Fruit fly (Drosophila melanogaster) whole organism, embryonic: ENCODE results near the gene CG46467.

Experiments
- ATbp ChIP-seq: fragments of 200-800 bp; sonication (Bioruptor generic); optimal IDR thresholded peaks from 2 replicates; lab custom pipeline; 2017; ENCODE audit warnings: missing biosample characterization, mild to moderate bottlenecking, missing genetic modification characterization, missing genetic modification reagents
- CG10959 ChIP-seq: fragments of 200-800 bp; sonication (Bioruptor generic); IDR thresholded peaks from 2 replicates; pipeline ENCODE4 v1.3.6; 2022; ENCODE audit warnings: missing biosample characterization, missing genetic modification characterization
- CG11247 ChIP-seq: fragments of 200-800 bp; sonication (Bioruptor generic); IDR thresholded peaks from 2 replicates; pipeline ENCODE4 v1.3.6; 2022; ENCODE audit warnings: missing biosample characterization, missing genetic modification characterization
- CG12155 ChIP-seq: fragments of 200-800 bp; sonication (Bioruptor generic); optimal IDR thresholded peaks from 3 replicates; lab custom pipeline; 2016; ENCODE audit warnings: missing biosample characterization, missing genetic modification characterization
- CG13424 ChIP-seq: fragments of 200-800 bp; sonication (Bioruptor generic); optimal IDR thresholded peaks from 2 replicates; lab custom pipeline; 2019; ENCODE audit warnings: missing biosample characterization, mild to moderate bottlenecking, missing genetic modification characterization, moderate library complexity
- CG14860 ChIP-seq: fragments of 200-800 bp; sonication (Bioruptor generic); IDR thresholded peaks from 3 replicates; pipeline ENCODE4 v1.3.6; 2022; ENCODE audit warnings: missing biosample characterization, missing genetic modification characterization; ENCODE audit not compliant: partially characterized antibody
- CG1647 ChIP-seq: fragments of 200-800 bp; sonication (Bioruptor generic); optimal IDR thresholded peaks from 3 replicates; lab custom pipeline; 2016; ENCODE audit warnings: missing biosample characterization, missing genetic modification characterization
- CG17361 ChIP-seq: fragments of 200-800 bp; sonication (Bioruptor generic); IDR thresholded peaks from 3 replicates; pipeline ENCODE4 v1.3.6; 2022; ENCODE audit warnings: missing biosample characterization, missing genetic modification characterization
- CG1792 ChIP-seq: fragments of 200-800 bp; sonication (Bioruptor generic); optimal IDR thresholded peaks from 2 replicates; lab custom pipeline; 2016; ENCODE audit warnings: missing biosample characterization, missing genetic modification characterization
- CG2678 ChIP-seq: fragments of 200-800 bp; sonication (Bioruptor generic); optimal IDR thresholded peaks from 3 replicates; lab custom pipeline; 2019; ENCODE audit warnings: missing biosample characterization, mild to moderate bottlenecking, missing genetic modification characterization, moderate library complexity
- CG2712 ChIP-seq: fragments of 200-800 bp; optimal IDR thresholded peaks from 3 replicates; lab custom pipeline; 2019; ENCODE audit warnings: missing biosample characterization, mild to moderate bottlenecking, missing genetic modification characterization, moderate library complexity
- CG31388 ChIP-seq: fragments of 200-800 bp; sonication (Bioruptor generic); optimal IDR thresholded peaks from 2 replicates; lab custom pipeline; 2016; ENCODE audit warnings: missing biosample characterization, missing genetic modification characterization
- CG34376 ChIP-seq: fragments of 200-800 bp; sonication (Bioruptor generic); optimal IDR thresholded peaks from 2 replicates; lab custom pipeline; 2018; ENCODE audit warnings: missing biosample characterization, mild to moderate bottlenecking, missing genetic modification characterization
- CG34422 ChIP-seq: fragments of 200-800 bp; sonication (Bioruptor generic); IDR thresholded peaks from 3 replicates; pipeline ENCODE4 v1.3.6; 2022; ENCODE audit warnings: missing biosample characterization, missing genetic modification characterization
- CG4854 ChIP-seq: fragments of 200-800 bp; sonication (Bioruptor generic); optimal IDR thresholded peaks from 2 replicates; lab custom pipeline; 2016; ENCODE audit warnings: missing biosample characterization, missing genetic modification characterization, inconsistent platforms
- CG6791 ChIP-seq: fragments of 200-800 bp; sonication (Bioruptor generic); IDR thresholded peaks from 3 replicates; pipeline ENCODE4 v1.3.6; 2022; ENCODE audit warnings: missing biosample characterization, missing genetic modification characterization; ENCODE audit not compliant: partially characterized antibody
- CG7556 ChIP-seq: fragments of 200-800 bp; sonication (Bioruptor generic); optimal IDR thresholded peaks from 2 replicates; lab custom pipeline; 2017; ENCODE audit warnings: missing biosample characterization, mild to moderate bottlenecking, missing genetic modification characterization
- CG7839 ChIP-seq: fragments of 200-800 bp; sonication (Bioruptor generic); optimal IDR thresholded peaks from 3 replicates; lab custom pipeline; 2018; ENCODE audit warnings: missing biosample characterization, mild to moderate bottlenecking, missing genetic modification characterization, moderate library complexity
- CG8478 ChIP-seq: fragments of >200 bp; optimal IDR thresholded peaks from 2 replicates; lab custom pipeline; 2018
- CG8765 ChIP-seq: fragments of 200-800 bp; sonication (Bioruptor generic); IDR thresholded peaks from 2 replicates; pipeline ENCODE4 v1.3.6; 2022; ENCODE audit warnings: missing biosample characterization, missing genetic modification characterization
- Dbx ChIP-seq: fragments of 200-800 bp; sonication (Bioruptor generic); IDR thresholded peaks from 3 replicates; pipeline ENCODE4 v1.3.6; 2022; ENCODE audit warnings: missing biosample characterization, missing genetic modification characterization
- Dip2 ChIP-seq: fragments of 200-800 bp; sonication (Bioruptor generic); IDR thresholded peaks from 2 replicates; pipeline ENCODE4 v1.3.6; 2022; ENCODE audit warnings: missing biosample characterization, missing genetic modification characterization
- Dref ChIP-seq: fragments of 200-800 bp; sonication (Bioruptor generic); IDR thresholded peaks from 2 replicates; pipeline ENCODE4 v1.3.6; 2022; ENCODE audit warnings: missing biosample characterization, missing genetic modification characterization
- Ets65A ChIP-seq: fragments of 200-800 bp; sonication (Bioruptor generic); peaks from one replicate; lab custom pipeline; 2016; ENCODE audit warnings: missing biosample characterization, missing genetic modification characterization
- Fer1 ChIP-seq: fragments of 200-800 bp; sonication (Bioruptor generic); optimal IDR thresholded peaks from 2 replicates; lab custom pipeline; 2017; ENCODE audit warnings: missing biosample characterization, mild to moderate bottlenecking, missing genetic modification characterization
- Hr51 ChIP-seq, 2 experiments: fragments of 200-800 bp; sonication (Bioruptor generic); optimal IDR thresholded peaks; 2 replicates in 1 of 2; 3 replicates in 1 of 2; lab custom pipeline; 2016 to 2018; ENCODE audit warnings: missing biosample characterization in 2 of 2, missing genetic modification characterization in 2 of 2, mild to moderate bottlenecking in 1 of 2, moderate library complexity in 1 of 2
- NC2α ChIP-seq: fragments of 200-800 bp; sonication (Bioruptor generic); optimal IDR thresholded peaks from 2 replicates; lab custom pipeline; 2016; ENCODE audit warnings: missing biosample characterization, missing genetic modification characterization
- Ptx1 ChIP-seq: fragments of 200-800 bp; sonication (Bioruptor generic); IDR thresholded peaks from 2 replicates; pipeline ENCODE4 v1.3.6; 2022; ENCODE audit warnings: missing biosample characterization, missing genetic modification characterization
- Rx ChIP-seq: fragments of 200-800 bp; sonication (Bioruptor generic); IDR thresholded peaks from 2 replicates; pipeline ENCODE4 v1.3.6; 2022; ENCODE audit warnings: missing biosample characterization, missing genetic modification characterization
- Sox102F ChIP-seq: fragments of 200-800 bp; sonication (Bioruptor generic); optimal IDR thresholded peaks from 2 replicates; lab custom pipeline; 2018; ENCODE audit warnings: missing biosample characterization, mild to moderate bottlenecking, missing genetic modification characterization, moderate library complexity
- ara ChIP-seq: fragments of 200-800 bp; sonication (Bioruptor generic); IDR thresholded peaks from 2 replicates; pipeline ENCODE4 v1.3.6; 2022; ENCODE audit warnings: missing biosample characterization, missing genetic modification characterization
- corto ChIP-seq: fragments of 200-800 bp; sonication (Bioruptor generic); optimal IDR thresholded peaks from 2 replicates; lab custom pipeline; 2016; ENCODE audit warnings: missing biosample characterization, mild to moderate bottlenecking, missing genetic modification characterization, moderate library complexity
- dysf ChIP-seq: fragments of 200-800 bp; sonication (Bioruptor generic); IDR thresholded peaks from 3 replicates; pipeline ENCODE4 v1.3.6; 2022; ENCODE audit warnings: missing biosample characterization, missing genetic modification characterization
- her ChIP-seq: fragments of 200-800 bp; sonication (Bioruptor generic); optimal IDR thresholded peaks from 2 replicates; lab custom pipeline; 2016; ENCODE audit warnings: missing biosample characterization, missing genetic modification characterization
- insv ChIP-seq, 2 experiments: fragments of 200-800 bp; sonication (Bioruptor generic); optimal IDR thresholded peaks; 3 replicates each; lab custom pipeline; 2016 to 2018; ENCODE audit warnings: missing biosample characterization in 2 of 2, missing genetic modification characterization in 2 of 2
- kni ChIP-seq: fragments of 200-800 bp; sonication (Bioruptor generic); optimal IDR thresholded peaks from 3 replicates; lab custom pipeline; 2017; ENCODE audit warnings: mild to moderate bottlenecking, missing biosample characterization, missing genetic modification reagents, missing genetic modification characterization
- lola ChIP-seq, 3 experiments: fragments of >200 bp in 2 of 3; fragments of 200-800 bp in 1 of 3; sonication (Bioruptor generic) in 1 of 3; optimal IDR thresholded peaks; 2 replicates each; lab custom pipeline; 2017 to 2019; ENCODE audit warnings: missing biosample characterization in 3 of 3, missing genetic modification characterization in 3 of 3, mild to moderate bottlenecking in 1 of 3, moderate library complexity in 1 of 3
- nerfin-2 ChIP-seq: fragments of 200-800 bp; sonication (Bioruptor generic); IDR thresholded peaks from 2 replicates; pipeline ENCODE4 v1.3.6; 2022; ENCODE audit warnings: missing biosample characterization, missing genetic modification characterization; ENCODE audit not compliant: partially characterized antibody
- nmo ChIP-seq: fragments of 200-800 bp; sonication (Bioruptor generic); optimal IDR thresholded peaks from 2 replicates; lab custom pipeline; 2018; ENCODE audit warnings: missing biosample characterization, mild to moderate bottlenecking, missing genetic modification characterization, moderate library complexity
- onecut ChIP-seq: fragments of 200-800 bp; sonication (Bioruptor generic); IDR thresholded peaks from 2 replicates; pipeline ENCODE4 v1.3.6; 2022; ENCODE audit warnings: missing biosample characterization, missing genetic modification characterization
- sc ChIP-seq, 3 experiments: fragments of >200 bp in 2 of 3; fragments of 200-800 bp in 1 of 3; sonication (Bioruptor generic) in 1 of 3; optimal IDR thresholded peaks; 2 replicates in 2 of 3; 3 replicates in 1 of 3; lab custom pipeline; 2017; ENCODE audit warnings: mild to moderate bottlenecking in 1 of 3, missing biosample characterization in 1 of 3, missing genetic modification characterization in 1 of 3, missing genetic modification reagents in 1 of 3
- scrt ChIP-seq: fragments of 200-800 bp; sonication (Bioruptor generic); optimal IDR thresholded peaks from 2 replicates; lab custom pipeline; 2018; ENCODE audit warnings: missing biosample characterization, mild to moderate bottlenecking, missing genetic modification characterization, moderate library complexity
- sens ChIP-seq: fragments of 200-800 bp; sonication (Bioruptor generic); peaks from one replicate; lab custom pipeline; 2016; ENCODE audit warnings: missing biosample characterization, missing genetic modification characterization
- slbo ChIP-seq: fragments of 200-800 bp; sonication (Bioruptor generic); IDR thresholded peaks from 2 replicates; pipeline ENCODE4 v1.3.6; 2022; ENCODE audit warnings: missing biosample characterization, missing genetic modification characterization
- toy ChIP-seq: fragments of 200-800 bp; sonication (Bioruptor generic); IDR thresholded peaks from 2 replicates; pipeline ENCODE4 v1.3.6; 2022; ENCODE audit warnings: missing biosample characterization, missing genetic modification characterization
- twi ChIP-seq: fragments of 200-800 bp; optimal IDR thresholded peaks from 2 replicates; lab custom pipeline; 2019; ENCODE audit warnings: missing biosample characterization, mild to moderate bottlenecking, missing genetic modification characterization, moderate library complexity
- unpg ChIP-seq: fragments of 200-800 bp; sonication (Bioruptor generic); optimal IDR thresholded peaks from 3 replicates; lab custom pipeline; 2018; ENCODE audit warnings: missing biosample characterization, mild to moderate bottlenecking, missing genetic modification characterization, moderate library complexity
- wek ChIP-seq: fragments of 200-800 bp; sonication (Bioruptor generic); optimal IDR thresholded peaks from 3 replicates; lab custom pipeline; 2018; ENCODE audit warnings: missing biosample characterization, mild to moderate bottlenecking, missing genetic modification characterization, moderate library complexity

CG46467 gene

DNA sequence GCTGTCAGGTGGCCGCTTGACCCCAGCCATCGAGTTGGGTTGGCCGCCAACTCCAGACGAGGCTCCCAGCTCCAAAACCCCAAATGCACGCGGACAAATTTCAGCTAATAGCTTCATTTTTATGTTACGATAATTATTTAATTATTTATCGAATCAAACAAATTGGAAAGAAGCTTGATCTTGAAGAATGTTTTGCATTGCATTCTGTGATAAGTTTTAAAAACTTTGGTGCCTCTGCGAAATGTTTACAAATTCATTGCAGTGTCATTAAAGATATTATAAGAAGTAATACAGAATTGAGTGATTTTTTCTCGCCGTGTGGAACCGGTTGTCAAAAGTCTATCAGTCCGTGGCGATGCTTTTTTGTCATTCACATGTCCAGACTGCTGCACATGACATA is 4.1 kb upstream of the CG46467 start (continued):
- TF ChIP-seq Fer1 (GFP tag; lab: Kevin White, UChicago) (no peak), nerfin-2 (no peak), nmo (GFP tag; lab: Kevin White, UChicago) (peak; percentile 17), CG11247 (GFP tag; lab: Robert Waterston, UW) (no peak), CG17361 (GFP tag; lab: Robert Waterston, UW) (0 out of 3 replicates have a peak, but pooled peaks have one; percentile 41), CG8478 (no peak), CG7839 (tag; lab: Kevin White, UChicago) (no peak), NC2α (GFP tag; lab: Kevin White, UChicago) (no peak), Dip2 (GFP tag; lab: Robert Waterston, UW) (no peak), sens (GFP tag; lab: Kevin White, UChicago) (no peak), CG8765 (GFP tag; lab: Robert Waterston, UW) (no peak), Ets65A (GFP tag; lab: Kevin White, UChicago) (no peak), ara (GFP tag; lab: Robert Waterston, UW) (no peak), CG10959 (GFP tag; lab: Robert Waterston, UW) (no peak), Ptx1 (GFP tag; lab: Robert Waterston, UW) (peak; percentile 32; the same call in 1 of the 2 replicates), corto (GFP tag; lab: Kevin White, UChicago) (no peak), toy (GFP tag; lab: Robert Waterston, UW) (no peak), CG6791 (GFP tag; lab: Robert Waterston, UW) (no peak), sc (optimal IDR thresholded peaks at IDR 0.05; lab: Kevin White, UChicago) (no peak), sc (GFP tag; optimal IDR thresholded peaks at IDR 0.05; lab: Kevin White, UChicago) (no peak), her (GFP tag; lab: Kevin White, UChicago) (no peak), CG1647 (GFP tag; lab: Kevin White, UChicago) (no peak)

- no peak for TF ChIP-seq sc (optimal IDR thresholded peaks at IDR 0.05; lab: Kevin White, UChicago)
- TF ChIP-seq sc (GFP tag; optimal IDR thresholded peaks at IDR 0.05; lab: Kevin White, UChicago) = no peak
- peak; percentile 23 for TF ChIP-seq Sox102F (GFP tag; lab: Kevin White, UChicago)
- peak in 1 of 2 experiments; percentile 28 for TF ChIP-seq Hr51 (GFP tag; optimal IDR thresholded peaks at IDR 0.05; lab: Kevin White, UChicago)
- peak; percentile 60 for TF ChIP-seq CG2712
- peak; percentile 6 for TF ChIP-seq CG7556 (GFP tag; lab: Kevin White, UChicago)
- peak; percentile 23 for TF ChIP-seq ATbp (GFP tag; lab: Kevin White, UChicago)
- TF ChIP-seq kni (GFP tag; lab: Kevin White, UChicago) = peak; percentile 95
- peak; percentile 34; the same call in 1 of the 3 replicates for TF ChIP-seq CG34422 (GFP tag; lab: Robert Waterston, UW)
- TF ChIP-seq insv (GFP tag; optimal IDR thresholded peaks at IDR 0.05; lab: Kevin White, UChicago) = peak; percentile 83 to 97
- TF ChIP-seq CG1792 (GFP tag; lab: Kevin White, UChicago) = no peak
- peak; percentile 44 for TF ChIP-seq scrt (GFP tag; lab: Kevin White, UChicago)
- peak; percentile 41; the same call in 1 of the 2 replicates for TF ChIP-seq slbo (GFP tag; lab: Robert Waterston, UW)
- TF ChIP-seq twi (tag; lab: Kevin White, UChicago) = peak; percentile 54
- no peak for TF ChIP-seq Dbx (GFP tag; lab: Robert Waterston, UW)
- peak; percentile 44 for TF ChIP-seq unpg (GFP tag; lab: Kevin White, UChicago)
- TF ChIP-seq CG31388 = no peak
- 0 out of 2 replicates have a peak, but pooled peaks have one; percentile 3 for TF ChIP-seq Rx
- peak; percentile 18 for TF ChIP-seq CG2678 (tag; lab: Kevin White, UChicago)
- no peak for TF ChIP-seq wek
- no peak for TF ChIP-seq CG34376 (GFP tag; lab: Kevin White, UChicago)
- no peak for TF ChIP-seq CG12155 (GFP tag; lab: Kevin White, UChicago)
- peak; percentile 31; the same call in 2 of the 3 replicates for TF ChIP-seq dysf
- peak; percentile 19 for TF ChIP-seq CG13424 (tag; lab: Kevin White, UChicago)
- no peak for TF ChIP-seq CG4854 (GFP tag; lab: Kevin White, UChicago)
- TF ChIP-seq Dref (GFP tag; lab: Robert Waterston, UW) = no peak
- no peak for TF ChIP-seq lola (GFP tag; optimal IDR thresholded peaks at IDR 0.05; lab: Kevin White, UChicago)
- TF ChIP-seq CG14860 = no peak
- TF ChIP-seq onecut (GFP tag; lab: Robert Waterston, UW) = no peak
These were observed 2.2 kb upstream of the CG46467 start for dm6 chr3R:9872133-9872814.
